Worm (Caenorhabditis elegans) whole organism, L4 larva: Measurements from ENCODE around the gene hsd-3.

ENCODE experiments used
- fkh-10 ChIP-seq: fragments of 150-350 bp; optimal IDR thresholded peaks from 2 replicates; lab custom pipeline; 2014; ENCODE audit warnings: missing biosample characterization, missing genetic modification reagents, missing genetic modification characterization
- lin-29 ChIP-seq: fragments of 200-800 bp; sonication (Bioruptor generic); IDR thresholded peaks from 2 replicates; pipeline ENCODE4 v1.3.6; 2022; ENCODE audit warnings: missing genetic modification reagents, missing genetic modification characterization, missing compliant biosample characterization

ce11 chrX:5033868-5034267 lies 24.8 kb downstream of the hsd-3 start, which contains the start of gene ZC449.4:
- no peak for TF ChIP-seq lin-29
- TF ChIP-seq fkh-10 (GFP tag; lab: Kevin White, UChicago), result no peak
